Fruit fly (Drosophila melanogaster): ENCODE results near the gene hang.

dm6 chrX:16406083-16406482, 16.5 kb upstream of the hang start:
- TF ChIP-seq CrebA (GFP tag; optimal IDR thresholded peaks at IDR 0.05; ENCODE audit: borderline replicate concordance): no peak
- TF ChIP-seq jim (GFP tag; optimal IDR thresholded peaks at IDR 0.05): no peak
- no peak for TF ChIP-seq usp (GFP tag; optimal IDR thresholded peaks at IDR 0.05)
